Worm (Caenorhabditis elegans) whole organism, L4 larva: ENCODE measurements around the gene srbc-38.

Experiments used
- R02D3.7 ChIP-seq: fragments of 150-350 bp; sonication (generic microtip); optimal IDR thresholded peaks from 3 replicates; lab custom pipeline; 2014; ENCODE audit warnings: missing biosample characterization, missing genetic modification characterization
- aly-2 ChIP-seq: sonication (generic microtip); optimal IDR thresholded peaks from 2 replicates; lab custom pipeline; 2018; ENCODE audit warnings: missing biosample characterization, missing genetic modification characterization
- ama-1 ChIP-seq: fragments of 150-350 bp; optimal IDR thresholded peaks from 2 replicates; lab custom pipeline; 2014; ENCODE audit warnings: inconsistent platforms, mixed read lengths
- dmd-6 ChIP-seq: fragments of 200-800 bp; sonication (Bioruptor generic); IDR thresholded peaks from 2 replicates; pipeline ENCODE4 v1.3.6; 2022; ENCODE audit warnings: missing genetic modification reagents, missing genetic modification characterization, missing compliant biosample characterization
- fkh-10 ChIP-seq: fragments of 150-350 bp; optimal IDR thresholded peaks from 2 replicates; lab custom pipeline; 2014; ENCODE audit warnings: missing biosample characterization, missing genetic modification reagents, missing genetic modification characterization
- nhr-28 ChIP-seq: fragments of 150-350 bp; optimal IDR thresholded peaks from 2 replicates; lab custom pipeline; 2014; ENCODE audit warnings: missing biosample characterization, missing genetic modification characterization
- nhr-76 ChIP-seq: fragments of 150-350 bp; optimal IDR thresholded peaks from 2 replicates; lab custom pipeline; 2014; ENCODE audit warnings: missing biosample characterization, missing genetic modification characterization
- nhr-77 ChIP-seq: fragments of 150-350 bp; optimal IDR thresholded peaks from 2 replicates; lab custom pipeline; 2014; ENCODE audit warnings: missing biosample characterization, missing genetic modification characterization
- pha-4 ChIP-seq, 2 experiments: fragments of 150-350 bp in 1 of 2; fragments of 200-800 bp in 1 of 2; sonication (Bioruptor generic) in 1 of 2; IDR thresholded peaks in 1 of 2; optimal IDR thresholded peaks in 1 of 2; 2 replicates each; pipeline versions ENCODE4 v1.3.6 to Lab custom; 2014 to 2022; ENCODE audit warnings: missing genetic modification characterization in 2 of 2, missing genetic modification reagents in 2 of 2, missing biosample characterization in 1 of 2, missing compliant biosample characterization in 1 of 2
- pqm-1 ChIP-seq: sonication (generic microtip); optimal IDR thresholded peaks from 2 replicates; lab custom pipeline; 2017; ENCODE audit warnings: missing biosample characterization, missing genetic modification characterization
- snpc-4 ChIP-seq: fragments of 150-350 bp; optimal IDR thresholded peaks from 2 replicates; lab custom pipeline; 2014; ENCODE audit warnings: missing biosample characterization, missing genetic modification characterization
- spr-1 ChIP-seq: sonication (generic microtip); optimal IDR thresholded peaks from 2 replicates; lab custom pipeline; 2016; ENCODE audit warnings: mild to moderate bottlenecking, missing genetic modification characterization, missing compliant biosample characterization
- tag-97 ChIP-seq: fragments of 200-800 bp; sonication (Bioruptor generic); IDR thresholded peaks from 2 replicates; pipeline ENCODE4 v1.3.6; 2022; ENCODE audit warnings: missing genetic modification characterization, missing compliant biosample characterization
- unc-130 ChIP-seq: sonication (generic microtip); optimal IDR thresholded peaks from 2 replicates; lab custom pipeline; 2016; ENCODE audit warnings: missing genetic modification reagents, missing genetic modification characterization, missing compliant biosample characterization

- no peak for TF ChIP-seq aly-2 (tag; lab: Kevin White, UChicago)
- no peak for TF ChIP-seq spr-1 (tag; lab: Kevin White, UChicago)
- no peak for TF ChIP-seq R02D3.7
- no peak for TF ChIP-seq snpc-4 (tag; lab: Kevin White, UChicago)
- TF ChIP-seq nhr-76 (tag; lab: Kevin White, UChicago) = no peak
- no peak for TF ChIP-seq ama-1 (lab: Kevin White, UChicago)
- no peak for TF ChIP-seq pqm-1 (tag; lab: Kevin White, UChicago)
- no peak for TF ChIP-seq nhr-77 (tag; lab: Kevin White, UChicago)
- no peak for TF ChIP-seq dmd-6 (GFP tag; lab: Robert Waterston, UW)
- no peak for TF ChIP-seq nhr-28 (tag; lab: Kevin White, UChicago)
- no peak for TF ChIP-seq pha-4 (GFP tag; IDR thresholded peaks at IDR 0.05; lab: Robert Waterston, UW)
- TF ChIP-seq pha-4 (tag; optimal IDR thresholded peaks at IDR 0.05; lab: Kevin White, UChicago) = no peak
- no peak for TF ChIP-seq unc-130
- TF ChIP-seq tag-97 = no peak
- TF ChIP-seq fkh-10 (GFP tag; lab: Kevin White, UChicago) = no peak
Observed at ce11 chrV:738770-739169, 31.8 kb downstream of the srbc-38 start, which contains the start of gene srj-24.
